Fruit fly (Drosophila melanogaster) Kc167 (cell line): Measurements from ENCODE around the gene Tsp3A.
"Not testable (repeated sequence)": the region's sequence is repeated elsewhere in the genome, so short reads cannot be mapped to it uniquely, and the experiment has no call there.

Experiments
- Myc ChIP-seq: fragments of >200 bp; optimal IDR thresholded peaks from 2 replicates; lab custom pipeline; 2017; ENCODE audit warnings: missing external identifiers
- Sin3A ChIP-seq: fragments of >200 bp; optimal IDR thresholded peaks from 2 replicates; lab custom pipeline; 2018; ENCODE audit warnings: missing external identifiers
- h ChIP-seq: fragments of >200 bp; optimal IDR thresholded peaks from 3 replicates; lab custom pipeline; 2018; ENCODE audit warnings: missing external identifiers
- insv ChIP-seq: fragments of >200 bp; optimal IDR thresholded peaks from 3 replicates; lab custom pipeline; 2018; ENCODE audit warnings: missing external identifiers
- psq ChIP-seq: fragments of >200 bp; optimal IDR thresholded peaks from 2 replicates; lab custom pipeline; 2017; ENCODE audit warnings: missing external identifiers
- ttk ChIP-seq: sonication (Bioruptor generic); optimal IDR thresholded peaks from 2 replicates; lab custom pipeline; 2017; ENCODE audit warnings: missing external identifiers

The Tsp3A gene

dm6 chrX:2635953-2636715, 16.6 kb upstream of the Tsp3A start:
- TF ChIP-seq Myc (lab: Kevin White, UChicago) (no peak), h (lab: Kevin White, UChicago) (no peak), ttk (lab: Kevin White, UChicago) (no peak), Sin3A (lab: Kevin White, UChicago) (no peak), insv (lab: Kevin White, UChicago) (no peak), psq (lab: Kevin White, UChicago) (no peak)

- no peak for TF ChIP-seq Myc (lab: Kevin White, UChicago)
- no peak for TF ChIP-seq ttk (lab: Kevin White, UChicago)
- TF ChIP-seq h (lab: Kevin White, UChicago) = no peak
- TF ChIP-seq insv (lab: Kevin White, UChicago) = no peak
- no peak for TF ChIP-seq psq (lab: Kevin White, UChicago)
- no peak for TF ChIP-seq Sin3A (lab: Kevin White, UChicago)
Observed at dm6 chrX:2635075-2635643, 15.6 kb upstream of the Tsp3A start.

dm6 chrX:2633847-2634776, 14.6 kb upstream of the Tsp3A start, which contains the start of gene sgg:
sgg (plus strand) TSS chrX:2633952.
- TF ChIP-seq Sin3A (lab: Kevin White, UChicago) (no peak), psq (lab: Kevin White, UChicago) (peak; percentile 40), Myc (lab: Kevin White, UChicago) (no peak), h (lab: Kevin White, UChicago) (no peak)

dm6 chrX:2625009-2625408, 5.5 kb upstream of the Tsp3A start:
- no peak for TF ChIP-seq psq (lab: Kevin White, UChicago)

dm6 chrX:2624525-2625006, 5.0 kb upstream of the Tsp3A start, which contains the start of the genes brv3 and Pi4KIIIalpha:
brv3 (minus strand) TSS chrX:2624575.
Pi4KIIIalpha (plus strand) TSS chrX:2624804.
- TF ChIP-seq insv (lab: Kevin White, UChicago) (no peak), Myc (lab: Kevin White, UChicago) (no peak), Sin3A (lab: Kevin White, UChicago) (no peak), psq (lab: Kevin White, UChicago) (no peak), ttk (lab: Kevin White, UChicago) (no peak), h (lab: Kevin White, UChicago) (no peak)

dm6 chrX:2617417-2617816, 2.1 kb downstream of the Tsp3A start:
- TF ChIP-seq Myc (lab: Kevin White, UChicago) = no peak
- TF ChIP-seq Sin3A (lab: Kevin White, UChicago) = no peak
- TF ChIP-seq psq (lab: Kevin White, UChicago) = no peak
- no peak for TF ChIP-seq insv (lab: Kevin White, UChicago)
- no peak for TF ChIP-seq ttk (lab: Kevin White, UChicago)
- no peak for TF ChIP-seq h (lab: Kevin White, UChicago)

dm6 chrX:2610236-2610635, 9.3 kb downstream of the Tsp3A start, which contains the start of gene eIF3g1:
eIF3g1 (minus strand) TSS chrX:2610336.
- TF ChIP-seq h, Sin3A, insv (lab: Kevin White, UChicago): not testable (repeated sequence)

- no peak for TF ChIP-seq Sin3A (lab: Kevin White, UChicago)
- TF ChIP-seq ttk (lab: Kevin White, UChicago) = no peak
- no peak for TF ChIP-seq psq (lab: Kevin White, UChicago)
Observed at dm6 chrX:2608470-2609157, 10.9 kb downstream of the Tsp3A start, which contains the start of gene Smyd3. Smyd3 (minus strand) TSS chrX:2608876.

- no peak for TF ChIP-seq psq (lab: Kevin White, UChicago)
- no peak for TF ChIP-seq h (lab: Kevin White, UChicago)
- TF ChIP-seq ttk (lab: Kevin White, UChicago) = no peak
- no peak for TF ChIP-seq Myc (lab: Kevin White, UChicago)
- no peak for TF ChIP-seq Sin3A (lab: Kevin White, UChicago)
- no peak for TF ChIP-seq insv (lab: Kevin White, UChicago)
Observed at dm6 chrX:2603851-2604505, 15.6 kb downstream of the Tsp3A start, which contains the start of the genes Klp3A and Zw10. Klp3A (minus strand) TSS chrX:2604052. Zw10 (plus strand) TSS chrX:2604197.

- no peak for TF ChIP-seq h (lab: Kevin White, UChicago)
Observed at dm6 chrX:2593753-2594096, 25.8 kb downstream of the Tsp3A start.
